Worm (Caenorhabditis elegans): ENCODE data around the gene denn-4.

DNA sequence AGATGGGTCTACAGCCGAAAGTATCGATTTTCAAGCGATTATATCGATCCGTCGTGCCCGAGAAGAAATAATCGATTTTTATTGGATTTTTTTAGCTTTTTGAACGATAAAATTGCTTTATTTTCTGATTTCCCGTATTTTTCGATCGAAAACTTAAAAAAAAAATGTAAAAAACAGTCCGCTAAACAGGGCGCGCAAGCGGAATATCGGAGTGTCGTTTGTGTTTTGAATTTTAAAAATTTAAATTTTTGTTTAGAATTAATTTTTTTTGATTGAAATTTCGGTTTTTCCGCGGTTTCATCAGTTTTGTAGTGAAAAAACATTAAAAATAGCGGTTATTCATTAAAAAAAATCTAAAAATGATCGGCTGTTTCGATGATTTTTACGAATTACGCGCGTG, 46.4 kb downstream of the denn-4 start:
- no peak for TF ChIP-seq fax-1 (tag; optimal IDR thresholded peaks at IDR 0.05)
- no peak for TF ChIP-seq gmeb-2 (tag; optimal IDR thresholded peaks at IDR 0.05)
- TF ChIP-seq eyg-1 (tag; optimal IDR thresholded peaks at IDR 0.05), result no peak
- TF ChIP-seq pha-4 (tag; optimal IDR thresholded peaks at IDR 0.05), result no peak
- no peak for TF ChIP-seq ttx-3 (tag; optimal IDR thresholded peaks at IDR 0.05)
- TF ChIP-seq tbx-2 (tag; optimal IDR thresholded peaks at IDR 0.05), result no peak
- TF ChIP-seq lin-11 (tag; optimal IDR thresholded peaks at IDR 0.05), result no peak
- TF ChIP-seq ceh-2 (tag; optimal IDR thresholded peaks at IDR 0.05), result no peak
- TF ChIP-seq dmd-4 (tag; optimal IDR thresholded peaks at IDR 0.05; ENCODE audit: borderline replicate concordance), result no peak
- TF ChIP-seq lim-6 (tag; optimal IDR thresholded peaks at IDR 0.05), result no peak
- no peak for TF ChIP-seq ceh-34 (tag; optimal IDR thresholded peaks at IDR 0.05)
- TF ChIP-seq fkh-6 (tag; optimal IDR thresholded peaks at IDR 0.05), result no peak
- TF ChIP-seq rnt-1 (tag; optimal IDR thresholded peaks at IDR 0.05), result no peak
- no peak for TF ChIP-seq fkh-10 (GFP tag; optimal IDR thresholded peaks at IDR 0.05)
